Worm (Caenorhabditis elegans) whole organism, midembryonic: ENCODE results near the gene fipr-8.

Source experiments
- T22C8.4 ChIP-seq: fragments of 200-800 bp; sonication (Bioruptor generic); IDR thresholded peaks from 2 replicates; pipeline ENCODE4 v1.3.6; 2022; ENCODE audit warnings: missing genetic modification characterization, missing compliant biosample characterization
- cog-1 ChIP-seq: sonication (generic microtip); optimal IDR thresholded peaks from 2 replicates; lab custom pipeline; 2016; ENCODE audit warnings: missing genetic modification characterization, missing compliant biosample characterization
- flt-1 ChIP-seq: fragments of 200-800 bp; sonication (Bioruptor generic); IDR thresholded peaks from 2 replicates; pipeline ENCODE4 v1.3.6; 2022; ENCODE audit warnings: missing genetic modification characterization, missing compliant biosample characterization
- klf-2 ChIP-seq: fragments of 200-800 bp; sonication (Bioruptor generic); conservative IDR thresholded peaks from 2 replicates; pipeline ENCODE4 v1.3.6; 2022; ENCODE audit warnings: missing genetic modification reagents, missing genetic modification characterization, missing compliant biosample characterization
- med-1 ChIP-seq: sonication (generic microtip); optimal IDR thresholded peaks from 2 replicates; lab custom pipeline; 2017; ENCODE audit warnings: missing genetic modification characterization, mild to moderate bottlenecking, missing compliant biosample characterization, antibody characterized with exemption, missing genetic modification reagents; ENCODE audit not compliant: insufficient read depth
- ref-1 ChIP-seq: fragments of 200-800 bp; sonication (Bioruptor generic); conservative IDR thresholded peaks from 2 replicates; pipeline ENCODE4 v1.3.6; 2022; ENCODE audit warnings: missing genetic modification reagents, missing genetic modification characterization, missing compliant biosample characterization
- tab-1 ChIP-seq: fragments of 200-800 bp; sonication (Bioruptor generic); IDR thresholded peaks from 2 replicates; pipeline ENCODE4 v1.3.6; 2022; ENCODE audit warnings: missing genetic modification characterization, missing compliant biosample characterization
- ztf-23 ChIP-seq: fragments of 200-800 bp; sonication (Bioruptor generic); IDR thresholded peaks from 2 replicates; pipeline ENCODE4 v1.3.6; 2022; ENCODE audit warnings: missing genetic modification reagents, missing genetic modification characterization, missing compliant biosample characterization
- ztf-29 ChIP-seq: fragments of 200-800 bp; sonication (Bioruptor generic); IDR thresholded peaks from 2 replicates; pipeline ENCODE4 v1.3.6; 2022; ENCODE audit warnings: missing genetic modification reagents, missing genetic modification characterization, missing compliant biosample characterization

Gene fipr-8

DNA sequence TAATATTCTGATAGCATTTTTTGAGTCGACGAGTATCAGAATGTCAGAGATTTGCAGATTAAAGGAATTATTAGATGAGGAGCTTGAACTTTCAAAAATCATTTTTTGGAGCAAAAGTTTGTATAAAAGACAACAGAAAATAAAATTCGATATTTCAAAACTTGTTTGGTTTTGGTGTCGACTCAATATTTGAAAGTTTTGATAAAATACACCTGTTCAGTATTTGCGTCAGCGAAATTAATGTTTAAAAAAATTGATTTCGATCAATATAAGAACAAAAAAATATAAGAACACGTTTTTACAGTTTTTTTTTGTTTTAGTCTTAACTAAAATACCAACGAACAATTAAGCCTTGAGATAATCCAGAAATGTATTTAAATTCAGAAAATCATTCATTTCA lies 19.2 kb downstream of the fipr-8 start, which contains the start of gene C12D8.13:
C12D8.13 (minus strand) TSS at position 101 of the 400 bp plus-strand sequence.
- no peak for TF ChIP-seq klf-2 (GFP tag; lab: Robert Waterston, UW)
- no peak for TF ChIP-seq tab-1 (GFP tag; lab: Robert Waterston, UW)
- TF ChIP-seq T22C8.4 (GFP tag; lab: Robert Waterston, UW) = no peak
- no peak for TF ChIP-seq ztf-29 (GFP tag; lab: Robert Waterston, UW)
- TF ChIP-seq cog-1 (tag; lab: Kevin White, UChicago) = no peak
- no peak for TF ChIP-seq ref-1 (GFP tag; lab: Robert Waterston, UW)
- TF ChIP-seq med-1 = no peak
- no peak for TF ChIP-seq flt-1
- no peak for TF ChIP-seq ztf-23 (GFP tag; lab: Robert Waterston, UW)

- TF ChIP-seq tab-1 (GFP tag; lab: Robert Waterston, UW) (no peak), med-1 (no peak), cog-1 (tag; lab: Kevin White, UChicago) (no peak), ztf-29 (GFP tag; lab: Robert Waterston, UW) (no peak), T22C8.4 (GFP tag; lab: Robert Waterston, UW) (no peak), ref-1 (GFP tag; lab: Robert Waterston, UW) (no peak), klf-2 (GFP tag; lab: Robert Waterston, UW) (no peak), flt-1 (no peak)
Observed at ce11 chrV:10216724-10217123, 23.0 kb downstream of the fipr-8 start, which contains the start of gene ZK856.14. Gene ZK856.14 (plus strand): TSS chrV:10217024.

DNA sequence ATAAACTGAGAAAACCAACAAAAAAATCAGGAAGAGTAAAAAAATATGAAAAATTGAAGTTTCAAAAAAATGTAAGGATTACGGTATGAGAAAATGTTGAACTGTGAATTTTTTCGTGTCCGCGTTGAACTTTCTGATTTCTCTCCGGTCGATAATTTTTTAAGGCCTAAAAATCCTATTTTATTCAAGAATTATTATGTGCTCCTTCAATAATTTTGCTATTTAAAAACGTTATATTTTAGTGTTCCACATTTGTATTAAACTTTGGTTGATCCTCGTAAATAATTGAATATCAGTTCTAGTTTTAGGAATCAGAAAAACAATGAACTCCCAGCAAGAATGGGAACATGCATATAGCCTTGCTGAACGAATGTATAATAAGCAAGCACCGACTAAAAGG lies 27.1 kb downstream of the fipr-8 start, which contains the start of gene hpo-40:
hpo-40 (plus strand) TSS at position 301 of the 400 bp plus-strand sequence.
- TF ChIP-seq tab-1 (GFP tag; lab: Robert Waterston, UW) = no peak
- TF ChIP-seq ref-1 (GFP tag; lab: Robert Waterston, UW) = no peak
- TF ChIP-seq T22C8.4 (GFP tag; lab: Robert Waterston, UW) = no peak
- no peak for TF ChIP-seq ztf-29 (GFP tag; lab: Robert Waterston, UW)
- no peak for TF ChIP-seq med-1
- no peak for TF ChIP-seq cog-1 (tag; lab: Kevin White, UChicago)
- no peak for TF ChIP-seq flt-1
- TF ChIP-seq klf-2 (GFP tag; lab: Robert Waterston, UW) = no peak
- TF ChIP-seq ztf-23 (GFP tag; lab: Robert Waterston, UW) = no peak

ce11 chrV:10212027-10212426 lies 27.7 kb downstream of the fipr-8 start, which contains the start of gene zhit-3:
Gene zhit-3 (minus strand): TSS chrV:10212127.
- TF ChIP-seq flt-1 (no peak), tab-1 (GFP tag; lab: Robert Waterston, UW) (no peak), cog-1 (tag; lab: Kevin White, UChicago) (no peak), ztf-23 (GFP tag; lab: Robert Waterston, UW) (no peak), klf-2 (GFP tag; lab: Robert Waterston, UW) (no peak), T22C8.4 (GFP tag; lab: Robert Waterston, UW) (no peak), ref-1 (GFP tag; lab: Robert Waterston, UW) (no peak), med-1 (no peak), ztf-29 (GFP tag; lab: Robert Waterston, UW) (no peak)

- TF ChIP-seq T22C8.4 (GFP tag; lab: Robert Waterston, UW) = no peak
- TF ChIP-seq ztf-29 (GFP tag; lab: Robert Waterston, UW) = no peak
- no peak for TF ChIP-seq cog-1 (tag; lab: Kevin White, UChicago)
- no peak for TF ChIP-seq klf-2 (GFP tag; lab: Robert Waterston, UW)
- TF ChIP-seq tab-1 (GFP tag; lab: Robert Waterston, UW) = no peak
- no peak for TF ChIP-seq ztf-23 (GFP tag; lab: Robert Waterston, UW)
- no peak for TF ChIP-seq ref-1 (GFP tag; lab: Robert Waterston, UW)
- no peak for TF ChIP-seq flt-1
- no peak for TF ChIP-seq med-1
Observed at ce11 chrV:10210244-10210643, 29.5 kb downstream of the fipr-8 start, which contains the start of gene tftc-3. Gene tftc-3 (minus strand): TSS chrV:10210344.

DNA sequence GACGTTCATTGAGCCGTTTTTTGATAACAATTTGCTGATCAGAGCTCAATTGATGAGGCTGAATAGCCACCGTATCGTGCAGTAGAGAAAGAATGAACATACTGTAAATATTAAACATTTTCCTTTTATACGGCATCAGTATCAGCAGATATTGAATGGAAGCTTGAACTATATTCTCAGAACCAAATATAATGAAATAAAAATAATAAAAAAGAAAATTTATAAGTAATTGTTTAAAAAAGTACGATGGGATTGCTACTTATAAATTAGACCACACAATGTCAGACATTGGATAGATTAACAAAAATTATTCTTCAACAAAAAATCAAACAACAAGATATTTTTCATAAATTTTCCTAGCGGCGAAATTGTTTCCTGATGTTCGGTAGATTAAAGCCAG lies 33.3 kb downstream of the fipr-8 start, which contains the start of gene rpc-25:
rpc-25 (minus strand) TSS at position 101 of the 400 bp plus-strand sequence.
- TF ChIP-seq ztf-29 (GFP tag; lab: Robert Waterston, UW) = no peak

- TF ChIP-seq ztf-29 (GFP tag; lab: Robert Waterston, UW) (no peak), klf-2 (GFP tag; lab: Robert Waterston, UW) (no peak), med-1 (no peak), flt-1 (no peak), cog-1 (tag; lab: Kevin White, UChicago) (no peak), tab-1 (GFP tag; lab: Robert Waterston, UW) (no peak), ztf-23 (GFP tag; lab: Robert Waterston, UW) (no peak), T22C8.4 (GFP tag; lab: Robert Waterston, UW) (no peak), ref-1 (GFP tag; lab: Robert Waterston, UW) (no peak)
Observed at ce11 chrV:10205483-10205882, 34.3 kb downstream of the fipr-8 start, which contains the start of gene ZK856.16. Gene ZK856.16 (minus strand): TSS chrV:10205583.

ce11 chrV:10204863-10205338 lies 34.9 kb downstream of the fipr-8 start, which contains the start of the genes ZK856.19 and ZK856.11:
Gene ZK856.19 (minus strand): TSS chrV:10204913.
Gene ZK856.11 (minus strand): TSS chrV:10204938.
- no peak for TF ChIP-seq cog-1 (tag; lab: Kevin White, UChicago)
- TF ChIP-seq ztf-29 (GFP tag; lab: Robert Waterston, UW) = no peak
- no peak for TF ChIP-seq tab-1 (GFP tag; lab: Robert Waterston, UW)
- TF ChIP-seq med-1 = no peak
- no peak for TF ChIP-seq klf-2 (GFP tag; lab: Robert Waterston, UW)

ce11 chrV:10203435-10204009 lies 36.2 kb downstream of the fipr-8 start, which contains the start of gene chpf-1:
Gene chpf-1 (minus strand): TSS chrV:10203485.
- TF ChIP-seq ref-1 (GFP tag; lab: Robert Waterston, UW) (no peak), tab-1 (GFP tag; lab: Robert Waterston, UW) (no peak), ztf-23 (GFP tag; lab: Robert Waterston, UW) (no peak), med-1 (no peak), cog-1 (tag; lab: Kevin White, UChicago) (no peak), ztf-29 (GFP tag; lab: Robert Waterston, UW) (no peak), T22C8.4 (GFP tag; lab: Robert Waterston, UW) (no peak; the same call in 1 of the 2 replicates), flt-1 (no peak), klf-2 (GFP tag; lab: Robert Waterston, UW) (no peak)
